Worm (Caenorhabditis elegans) whole organism, mixed stage, embryonic: ENCODE data around the gene Y48A6C.8.
"Not testable (repeated sequence)": the region's sequence is repeated elsewhere in the genome, so short reads cannot be mapped to it uniquely, and the experiment has no call there.

ENCODE experiments used
- M03D4.4 ChIP-seq: sonication (generic microtip); optimal IDR thresholded peaks from 2 replicates; lab custom pipeline; 2017; ENCODE audit warnings: mild to moderate bottlenecking, missing genetic modification characterization, missing compliant biosample characterization
- bed-3 ChIP-seq: fragments of 200-800 bp; sonication (Bioruptor generic); optimal IDR thresholded peaks from 3 replicates; lab custom pipeline; 2018; ENCODE audit warnings: mild to moderate bottlenecking, missing genetic modification characterization, moderate library complexity, missing compliant biosample characterization
- blmp-1 ChIP-seq: fragments of 150-350 bp; optimal IDR thresholded peaks from 2 replicates; lab custom pipeline; 2014; ENCODE audit warnings: missing biosample characterization, missing genetic modification characterization
- ceh-39 ChIP-seq: fragments of 150-350 bp; optimal IDR thresholded peaks from 2 replicates; lab custom pipeline; 2014; ENCODE audit warnings: missing biosample characterization, missing genetic modification characterization
- ceh-43 ChIP-seq: fragments of 200-800 bp; sonication (Bioruptor generic); optimal IDR thresholded peaks from 2 replicates; lab custom pipeline; 2018; ENCODE audit warnings: mild to moderate bottlenecking, missing genetic modification characterization, moderate library complexity, missing compliant biosample characterization
- ceh-83 ChIP-seq: fragments of 200-800 bp; sonication (Bioruptor generic); optimal IDR thresholded peaks from 2 replicates; lab custom pipeline; 2018; ENCODE audit warnings: mild to moderate bottlenecking, missing genetic modification characterization, missing compliant biosample characterization
- ces-1 ChIP-seq: fragments of 150-350 bp; optimal IDR thresholded peaks from 2 replicates; lab custom pipeline; 2014; ENCODE audit warnings: missing biosample characterization, missing genetic modification reagents, missing genetic modification characterization
- cnd-1 ChIP-seq: fragments of 200-800 bp; sonication (Bioruptor generic); optimal IDR thresholded peaks from 2 replicates; lab custom pipeline; 2018; ENCODE audit warnings: mild to moderate bottlenecking, missing genetic modification characterization, missing compliant biosample characterization
- drap-1 ChIP-seq: fragments of 200-800 bp; sonication (Bioruptor generic); optimal IDR thresholded peaks from 3 replicates; lab custom pipeline; 2018; ENCODE audit warnings: mild to moderate bottlenecking, missing genetic modification characterization, missing compliant biosample characterization
- elt-1 ChIP-seq: sonication (generic microtip); optimal IDR thresholded peaks from 2 replicates; lab custom pipeline; 2017; ENCODE audit warnings: missing genetic modification characterization, mild to moderate bottlenecking, missing compliant biosample characterization, antibody characterized with exemption, moderate library complexity, borderline replicate concordance; ENCODE audit not compliant: insufficient read depth
- elt-3 ChIP-seq: fragments of 150-350 bp; optimal IDR thresholded peaks from 2 replicates; lab custom pipeline; 2014; ENCODE audit warnings: missing biosample characterization, missing genetic modification characterization
- flh-1 ChIP-seq: fragments of 200-800 bp; sonication (Bioruptor generic); optimal IDR thresholded peaks from 2 replicates; lab custom pipeline; 2018; ENCODE audit warnings: mild to moderate bottlenecking, missing genetic modification characterization, moderate library complexity, missing compliant biosample characterization
- ham-2 ChIP-seq: fragments of 200-800 bp; sonication (Bioruptor generic); optimal IDR thresholded peaks from 2 replicates; lab custom pipeline; 2018; ENCODE audit warnings: mild to moderate bottlenecking, missing genetic modification characterization, missing compliant biosample characterization
- hlh-1 ChIP-seq: fragments of 150-350 bp; optimal IDR thresholded peaks from 2 replicates; lab custom pipeline; 2014; ENCODE audit warnings: missing biosample characterization, missing genetic modification reagents, missing genetic modification characterization
- lin-13 ChIP-seq: fragments of 150-350 bp; optimal IDR thresholded peaks from 2 replicates; lab custom pipeline; 2014; ENCODE audit warnings: missing biosample characterization, missing genetic modification characterization
- lin-32 ChIP-seq: fragments of 200-800 bp; sonication (Bioruptor generic); optimal IDR thresholded peaks from 2 replicates; lab custom pipeline; 2018; ENCODE audit warnings: mild to moderate bottlenecking, missing genetic modification characterization, missing compliant biosample characterization
- lsy-2 ChIP-seq: fragments of 150-350 bp; optimal IDR thresholded peaks from 2 replicates; lab custom pipeline; 2014; ENCODE audit warnings: missing biosample characterization, missing genetic modification characterization
- mab-5 ChIP-seq: fragments of 150-350 bp; optimal IDR thresholded peaks from 2 replicates; lab custom pipeline; 2014; ENCODE audit warnings: missing biosample characterization, missing genetic modification characterization
- mep-1 ChIP-seq: fragments of 150-350 bp; optimal IDR thresholded peaks from 2 replicates; lab custom pipeline; 2017; ENCODE audit warnings: missing biosample characterization, missing genetic modification reagents, missing genetic modification characterization, inconsistent platforms
- mls-2 ChIP-seq: sonication (generic microtip); optimal IDR thresholded peaks from 2 replicates; lab custom pipeline; 2016; ENCODE audit warnings: mild to moderate bottlenecking, missing genetic modification characterization, moderate library complexity, missing compliant biosample characterization
- nhr-12 ChIP-seq: fragments of 150-350 bp; optimal IDR thresholded peaks from 2 replicates; lab custom pipeline; 2014; ENCODE audit warnings: missing biosample characterization, missing genetic modification characterization
- nhr-2 ChIP-seq: fragments of 150-350 bp; optimal IDR thresholded peaks from 2 replicates; lab custom pipeline; 2014; ENCODE audit warnings: missing biosample characterization, missing genetic modification characterization
- nhr-237 ChIP-seq: fragments of 150-350 bp; optimal IDR thresholded peaks from 2 replicates; lab custom pipeline; 2014; ENCODE audit warnings: missing biosample characterization, missing genetic modification characterization
- nhr-28 ChIP-seq: fragments of 150-350 bp; optimal IDR thresholded peaks from 2 replicates; lab custom pipeline; 2014; ENCODE audit warnings: missing biosample characterization, missing genetic modification characterization
- nhr-76 ChIP-seq: sonication (generic microtip); optimal IDR thresholded peaks from 2 replicates; lab custom pipeline; 2017; ENCODE audit warnings: missing biosample characterization, missing genetic modification characterization
- pha-4 ChIP-seq: fragments of 150-350 bp; optimal IDR thresholded peaks from 2 replicates; lab custom pipeline; 2018; ENCODE audit warnings: missing biosample characterization, missing genetic modification reagents, missing genetic modification characterization
- sem-2 ChIP-seq: fragments of 200-800 bp; sonication (Bioruptor generic); optimal IDR thresholded peaks from 2 replicates; lab custom pipeline; 2018; ENCODE audit warnings: mild to moderate bottlenecking, missing genetic modification characterization, missing compliant biosample characterization
- snpc-4 ChIP-seq: fragments of 150-350 bp; optimal IDR thresholded peaks from 2 replicates; lab custom pipeline; 2014; ENCODE audit warnings: missing biosample characterization, missing genetic modification characterization
- sptf-1 ChIP-seq: sonication (generic microtip); optimal IDR thresholded peaks from 2 replicates; lab custom pipeline; 2017; ENCODE audit warnings: mild to moderate bottlenecking, missing genetic modification characterization, moderate library complexity, missing compliant biosample characterization
- tbx-8 ChIP-seq: fragments of 200-800 bp; sonication (Bioruptor generic); optimal IDR thresholded peaks from 2 replicates; lab custom pipeline; 2018; ENCODE audit warnings: mild to moderate bottlenecking, missing genetic modification characterization, moderate library complexity, missing compliant biosample characterization
- unc-120 ChIP-seq: sonication (generic microtip); optimal IDR thresholded peaks from 2 replicates; lab custom pipeline; 2017; ENCODE audit warnings: missing genetic modification characterization, missing compliant biosample characterization; ENCODE audit not compliant: poor library complexity, severe bottlenecking
- unc-39 ChIP-seq: fragments of 150-350 bp; optimal IDR thresholded peaks from 2 replicates; lab custom pipeline; 2014; ENCODE audit warnings: missing biosample characterization, missing genetic modification characterization
- unc-62 ChIP-seq: fragments of 150-350 bp; optimal IDR thresholded peaks from 2 replicates; lab custom pipeline; 2014; ENCODE audit warnings: missing biosample characterization, missing genetic modification reagents, missing genetic modification characterization
- zip-8 ChIP-seq: fragments of 150-350 bp; optimal IDR thresholded peaks from 2 replicates; lab custom pipeline; 2014; ENCODE audit warnings: missing biosample characterization, missing genetic modification characterization
- ztf-11 ChIP-seq: fragments of 150-350 bp; optimal IDR thresholded peaks from 2 replicates; lab custom pipeline; 2014; ENCODE audit warnings: missing biosample characterization, missing genetic modification characterization

Gene Y48A6C.8

DNA sequence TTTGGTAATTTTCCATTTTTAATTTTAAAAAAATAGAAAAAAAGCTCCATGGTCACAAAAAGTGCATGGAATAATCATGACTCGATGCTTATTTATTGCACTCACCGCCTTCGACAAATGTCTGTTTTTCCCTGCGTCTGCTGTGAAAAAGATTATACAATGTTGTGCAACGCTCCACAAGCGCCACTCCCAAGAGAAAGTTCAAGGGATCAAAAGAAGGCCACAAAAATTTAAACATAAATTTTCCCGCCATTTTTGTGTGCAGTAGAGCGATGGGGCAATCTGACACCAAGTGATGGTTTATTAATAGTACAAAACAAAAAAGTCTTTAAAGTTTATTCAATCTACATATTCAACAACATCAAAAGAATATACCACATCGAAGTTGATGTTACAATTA lies 11.5 kb upstream of the Y48A6C.8 start, which contains the start of gene fbxa-128:
Gene fbxa-128, minus strand, starts transcription at position 192 of the 400 bp plus-strand sequence.
- TF ChIP-seq ham-2 (GFP tag; lab: Kevin White, UChicago) = no peak
- TF ChIP-seq, all 35 proteins: peak for 0

DNA sequence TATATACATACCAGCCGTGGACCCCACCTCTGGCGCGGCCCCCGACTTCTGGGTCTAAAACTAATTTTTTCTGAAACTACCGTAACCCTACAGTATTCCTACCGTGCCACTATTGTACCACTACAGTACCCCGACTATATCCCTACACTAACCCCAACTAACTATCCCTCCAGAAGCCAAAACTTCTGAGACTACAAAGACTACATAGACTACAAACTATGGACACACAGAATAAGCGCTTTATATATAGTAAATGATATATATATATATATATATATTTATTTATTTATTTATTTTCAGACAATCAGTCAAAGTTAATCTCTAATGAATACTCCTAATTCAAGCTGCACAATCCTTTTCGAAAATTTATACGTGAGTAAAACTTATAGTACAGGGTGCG lies 4.0 kb upstream of the Y48A6C.8 start, which contains the start of gene pha-1:
Gene pha-1, plus strand, starts transcription at position 301 of the 400 bp plus-strand sequence.
- TF ChIP-seq nhr-2, mls-2, flh-1: not testable (repeated sequence)

DNA sequence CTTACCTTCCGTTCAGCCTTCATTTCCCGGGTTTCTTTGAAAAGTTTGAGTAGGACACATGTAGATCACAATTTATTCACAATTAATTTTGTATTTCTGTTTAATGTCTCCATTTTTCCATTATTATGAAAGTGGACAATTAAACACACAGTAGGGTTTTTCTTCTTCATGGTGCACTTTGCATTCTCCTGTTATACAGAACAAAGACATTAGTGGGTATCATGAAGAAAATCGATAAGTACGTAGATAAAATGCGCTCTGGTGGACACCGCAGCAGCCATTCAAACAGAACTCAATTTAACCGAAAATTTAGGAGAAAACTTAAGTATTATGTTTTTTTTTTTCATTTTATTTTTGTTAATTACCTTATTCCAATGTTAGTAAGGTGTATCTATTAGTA lies 1.9 kb upstream of the Y48A6C.8 start:
- TF ChIP-seq lin-32 = no peak
- TF ChIP-seq ces-1 (GFP tag; lab: Kevin White, UChicago) = peak; percentile 42

DNA sequence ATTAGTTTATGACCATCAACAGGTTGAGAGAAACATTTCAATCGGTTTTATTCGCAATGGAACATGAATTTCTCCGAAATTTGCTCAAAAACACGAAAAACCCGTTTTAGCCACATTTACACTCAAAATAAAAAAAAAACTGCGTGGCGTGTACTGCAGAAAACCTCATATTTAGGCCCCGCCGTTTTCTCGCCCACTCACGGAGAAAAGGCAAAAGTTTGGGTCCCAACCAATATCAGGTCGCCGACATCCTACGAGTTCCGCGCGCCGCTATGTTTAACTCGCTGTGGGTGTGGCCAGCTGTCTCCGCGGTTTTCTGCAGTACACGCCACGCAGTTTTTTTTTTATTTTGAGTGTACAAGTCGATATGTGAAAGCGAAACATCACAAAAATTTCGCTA lies 3.6 kb downstream of the Y48A6C.8 start:
- TF ChIP-seq ces-1 (GFP tag; lab: Kevin White, UChicago) = no peak
- no peak for TF ChIP-seq nhr-2
- no peak for TF ChIP-seq nhr-76 (tag; lab: Kevin White, UChicago)
- no peak for TF ChIP-seq lin-13
- no peak for TF ChIP-seq elt-1
- TF ChIP-seq unc-39 (tag; lab: Kevin White, UChicago) = no peak
- TF ChIP-seq sem-2 (GFP tag; lab: Kevin White, UChicago) = no peak
- TF ChIP-seq mab-5 (tag; lab: Kevin White, UChicago) = no peak
- no peak for TF ChIP-seq unc-120
- no peak for TF ChIP-seq bed-3
- TF ChIP-seq, all 35 proteins: peak for 0

DNA sequence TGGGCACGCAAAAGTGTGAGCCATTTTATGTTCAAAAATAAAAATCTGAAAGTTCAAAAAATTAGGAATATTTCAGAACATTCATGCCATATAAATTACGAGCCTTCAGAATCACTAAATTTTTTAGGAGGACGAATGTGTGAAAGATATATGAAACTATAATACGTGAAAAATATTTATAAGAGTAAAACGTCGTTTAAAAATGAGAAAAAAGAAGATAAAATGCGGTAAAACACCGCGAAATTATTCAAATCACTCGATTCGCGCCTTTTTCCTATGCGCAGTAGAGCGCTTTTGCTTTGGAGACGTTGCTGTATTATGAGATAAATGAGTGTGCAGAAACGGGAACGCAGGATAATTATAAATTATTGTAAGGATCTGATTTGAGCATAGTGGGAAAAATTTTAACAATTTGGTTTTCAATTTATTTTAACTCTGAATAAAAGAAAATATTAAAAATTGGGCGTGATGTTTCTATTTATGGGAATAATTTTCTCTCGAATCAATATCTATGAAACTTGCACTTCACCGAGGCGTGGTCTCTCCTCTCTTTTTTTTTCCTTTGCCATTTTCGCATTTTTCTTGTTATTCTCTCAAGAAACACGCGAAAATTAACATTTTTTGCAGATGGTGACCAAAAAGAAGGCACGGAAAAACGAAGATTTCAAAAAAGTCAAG lies 8.1 kb downstream of the Y48A6C.8 start, which contains the start of the genes sup-35 and Y48A6C.4:
Gene sup-35, minus strand, starts transcription at position 51 of the 678 bp plus-strand sequence.
Gene Y48A6C.4, plus strand, starts transcription at position 628 of the 678 bp plus-strand sequence.
- TF ChIP-seq unc-62 (GFP tag; lab: Kevin White, UChicago) = no peak
- peak; percentile 11 for TF ChIP-seq hlh-1 (tag; lab: Kevin White, UChicago)
- TF ChIP-seq ceh-39 (tag; lab: Kevin White, UChicago) = peak; percentile 82
- no peak for TF ChIP-seq snpc-4 (tag; lab: Kevin White, UChicago)
- no peak for TF ChIP-seq unc-39 (tag; lab: Kevin White, UChicago)
- TF ChIP-seq nhr-28 = no peak
- no peak for TF ChIP-seq elt-1
- no peak for TF ChIP-seq M03D4.4 (tag; lab: Kevin White, UChicago)
- TF ChIP-seq cnd-1 (tag; lab: Kevin White, UChicago) = peak; percentile 26
- TF ChIP-seq tbx-8 (GFP tag; lab: Kevin White, UChicago) = peak; percentile 35
- TF ChIP-seq bed-3 = peak; percentile 39
- TF ChIP-seq mls-2 = peak; percentile 66
- peak; percentile 89 for TF ChIP-seq mep-1 (tag; lab: Kevin White, UChicago)
- no peak for TF ChIP-seq ztf-11 (tag; lab: Kevin White, UChicago)
- peak; percentile 46 for TF ChIP-seq lin-13
- TF ChIP-seq zip-8 (tag; lab: Kevin White, UChicago) = no peak
- no peak for TF ChIP-seq pha-4
- TF ChIP-seq drap-1 (GFP tag; lab: Kevin White, UChicago) = peak; percentile 40
- no peak for TF ChIP-seq flh-1
- TF ChIP-seq ceh-83 (GFP tag; lab: Kevin White, UChicago) = peak; percentile 60
- no peak for TF ChIP-seq mab-5 (tag; lab: Kevin White, UChicago)
- TF ChIP-seq unc-120 = peak; percentile 59
- TF ChIP-seq lsy-2 (tag; lab: Kevin White, UChicago) = peak; percentile 38
- TF ChIP-seq nhr-76 (tag; lab: Kevin White, UChicago) = no peak
- TF ChIP-seq nhr-2 = no peak
- peak; percentile 12 for TF ChIP-seq elt-3
- peak; percentile 29 for TF ChIP-seq lin-32
- TF ChIP-seq ceh-43 (GFP tag; lab: Kevin White, UChicago) = peak; percentile 40
- no peak for TF ChIP-seq ham-2 (GFP tag; lab: Kevin White, UChicago)
- TF ChIP-seq sem-2 (GFP tag; lab: Kevin White, UChicago) = no peak
- no peak for TF ChIP-seq blmp-1 (tag; lab: Kevin White, UChicago)
- TF ChIP-seq nhr-237 (tag; lab: Kevin White, UChicago) = peak; percentile 87
- peak; percentile 90 for TF ChIP-seq ces-1 (GFP tag; lab: Kevin White, UChicago)
- TF ChIP-seq sptf-1 = peak; percentile 75
- TF ChIP-seq nhr-12 (tag; lab: Kevin White, UChicago) = no peak
